Fruit fly (Drosophila melanogaster) Kc167 (cell line): ENCODE measurements around the gene c-cup.

ENCODE experiments used
- Sin3A ChIP-seq: fragments of >200 bp; optimal IDR thresholded peaks from 2 replicates; lab custom pipeline; 2018; ENCODE audit warnings: missing external identifiers
- h ChIP-seq: fragments of >200 bp; optimal IDR thresholded peaks from 3 replicates; lab custom pipeline; 2018; ENCODE audit warnings: missing external identifiers
- insv ChIP-seq: fragments of >200 bp; optimal IDR thresholded peaks from 3 replicates; lab custom pipeline; 2018; ENCODE audit warnings: missing external identifiers
- psq ChIP-seq: fragments of >200 bp; optimal IDR thresholded peaks from 2 replicates; lab custom pipeline; 2017; ENCODE audit warnings: missing external identifiers
- ttk ChIP-seq: sonication (Bioruptor generic); optimal IDR thresholded peaks from 2 replicates; lab custom pipeline; 2017; ENCODE audit warnings: missing external identifiers

DNA sequence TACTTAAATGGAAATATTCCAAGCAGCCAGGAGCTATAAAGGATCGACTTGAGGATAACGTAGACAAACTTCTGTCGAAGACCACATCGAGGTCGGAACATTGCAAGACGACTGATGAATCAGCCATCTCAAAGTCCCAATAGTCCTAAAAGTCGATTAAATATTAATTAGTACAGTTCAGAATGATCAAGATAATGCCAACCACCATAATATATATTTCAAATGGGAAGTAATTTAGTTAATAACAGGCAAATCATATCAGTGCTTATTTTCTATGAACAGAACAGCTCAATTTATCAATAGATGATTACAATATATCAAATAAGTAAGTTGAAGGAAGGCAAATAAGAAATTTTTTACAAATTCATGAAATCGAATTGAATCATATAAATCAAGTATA, 42.1 kb downstream of the c-cup start, which contains the start of gene Gr22d:
- no peak for TF ChIP-seq ttk (lab: Kevin White, UChicago)
- no peak for TF ChIP-seq psq (lab: Kevin White, UChicago)
- no peak for TF ChIP-seq h (lab: Kevin White, UChicago)
- TF ChIP-seq Sin3A (lab: Kevin White, UChicago) = no peak
- no peak for TF ChIP-seq insv (lab: Kevin White, UChicago)
